Worm (Caenorhabditis elegans) whole organism, L4/young adult: ENCODE measurements around the gene nspc-18.

Experiments
- W03F9.2 ChIP-seq: fragments of 150-350 bp; optimal IDR thresholded peaks from 2 replicates; lab custom pipeline; 2014; ENCODE audit warnings: missing biosample characterization, missing genetic modification characterization
- dao-5 ChIP-seq: sonication (generic microtip); optimal IDR thresholded peaks from 2 replicates; lab custom pipeline; 2016; ENCODE audit warnings: missing genotype, missing genetic modification characterization, moderate library complexity, missing compliant biosample characterization
- him-1 ChIP-seq: sonication (generic microtip); optimal IDR thresholded peaks from 2 replicates; lab custom pipeline; 2016; ENCODE audit warnings: missing genotype, missing genetic modification reagents, missing genetic modification characterization, missing compliant biosample characterization

DNA sequence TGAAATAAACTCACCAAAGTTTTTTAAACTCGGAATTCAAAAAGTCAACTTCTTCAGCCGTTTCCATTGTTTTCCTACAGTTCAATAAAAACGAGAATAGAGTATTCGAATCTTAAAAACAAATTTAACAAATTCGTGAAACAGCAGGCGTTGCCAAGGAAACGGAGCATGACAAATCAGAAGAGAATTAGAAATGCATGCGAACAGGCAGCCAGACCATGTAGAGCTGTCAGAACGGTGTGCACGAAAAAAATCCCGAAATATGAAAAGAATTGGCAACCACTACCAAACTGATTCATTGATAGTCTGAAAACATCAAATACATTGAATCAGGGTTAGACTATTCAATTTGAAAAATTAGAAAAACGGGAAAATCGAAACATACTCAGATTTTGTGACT, 14.5 kb upstream of the nspc-18 start, which contains the start of gene fbxa-81:
- TF ChIP-seq W03F9.2 (tag; lab: Kevin White, UChicago) (no peak), him-1 (tag; lab: Kevin White, UChicago) (no peak), dao-5 (tag; lab: Kevin White, UChicago) (no peak)
